Worm (Caenorhabditis elegans): ENCODE data around the gene Y16B4A.2.

ce11 chrX:14791195-14791739 lies 19.6 kb upstream of the Y16B4A.2 start:
- TF ChIP-seq dao-5 (tag; optimal IDR thresholded peaks at IDR 0.05) = no peak
- TF ChIP-seq W03F9.2 (tag; optimal IDR thresholded peaks at IDR 0.05) = no peak
- TF ChIP-seq him-1 (tag; optimal IDR thresholded peaks at IDR 0.05) = no peak

Data from whole organism, L4/young adult.